Worm (Caenorhabditis elegans): ENCODE results near the gene F59E11.7.

DNA sequence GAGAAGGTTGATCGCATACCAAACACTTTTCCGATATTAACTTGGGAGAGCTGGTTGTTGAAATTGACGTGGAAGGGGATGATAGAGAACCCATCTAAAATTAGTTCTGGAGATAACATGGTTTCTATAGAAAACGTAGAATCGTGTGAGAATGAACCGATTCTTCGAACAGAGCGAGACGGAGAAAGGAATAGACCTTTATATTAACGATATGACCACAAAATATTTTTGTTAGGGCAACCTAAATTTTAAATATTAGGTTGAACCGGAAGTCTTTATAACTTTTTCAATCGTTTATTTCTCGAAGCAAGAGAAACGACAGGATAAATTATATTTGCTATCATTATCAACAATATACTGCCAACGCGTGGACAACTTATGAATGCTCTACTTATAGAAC is 24.0 kb upstream of the F59E11.7 start, which contains the start of gene nhr-219:
- TF ChIP-seq ref-1 (GFP tag; conservative IDR thresholded peaks at IDR 0.05): no peak
- TF ChIP-seq flt-1 (GFP tag; IDR thresholded peaks at IDR 0.05): no peak
- TF ChIP-seq klf-2 (GFP tag; conservative IDR thresholded peaks at IDR 0.05): no peak
- no peak for TF ChIP-seq med-1 (GFP tag; optimal IDR thresholded peaks at IDR 0.05; ENCODE audit: insufficient read depth)
- no peak for TF ChIP-seq ztf-29 (GFP tag; IDR thresholded peaks at IDR 0.05)
- no peak for TF ChIP-seq T22C8.4 (GFP tag; IDR thresholded peaks at IDR 0.05)
- TF ChIP-seq cog-1 (tag; optimal IDR thresholded peaks at IDR 0.05): no peak
- no peak for TF ChIP-seq ztf-23 (GFP tag; IDR thresholded peaks at IDR 0.05)
- no peak for TF ChIP-seq tab-1 (GFP tag; IDR thresholded peaks at IDR 0.05)
